Fruit fly (Drosophila melanogaster) whole organism, embryonic: ENCODE measurements around the gene CG9837.
A peak's percentile ranks its signal among the peaks of the same experiment; 100 is the strongest.

Source experiments
- Bteb2 ChIP-seq: fragments of 200-800 bp; sonication (Bioruptor generic); optimal IDR thresholded peaks from 2 replicates; lab custom pipeline; 2016; ENCODE audit warnings: missing biosample characterization, missing genetic modification characterization
- CG10979 ChIP-seq: fragments of 200-800 bp; sonication (Bioruptor generic); optimal IDR thresholded peaks from 2 replicates; lab custom pipeline; 2018; ENCODE audit warnings: missing biosample characterization, mild to moderate bottlenecking, missing genetic modification characterization, moderate library complexity
- CG13894 ChIP-seq: fragments of 200-800 bp; sonication (Bioruptor generic); optimal IDR thresholded peaks from 3 replicates; lab custom pipeline; 2018; ENCODE audit warnings: missing biosample characterization, mild to moderate bottlenecking, missing genetic modification characterization, moderate library complexity
- CG15269 ChIP-seq: fragments of 200-800 bp; sonication (Bioruptor generic); optimal IDR thresholded peaks from 2 replicates; lab custom pipeline; 2018; ENCODE audit warnings: missing biosample characterization, mild to moderate bottlenecking, missing genetic modification characterization, moderate library complexity
- CG17361 ChIP-seq: fragments of 200-800 bp; sonication (Bioruptor generic); IDR thresholded peaks from 3 replicates; pipeline ENCODE4 v1.3.6; 2022; ENCODE audit warnings: missing biosample characterization, missing genetic modification characterization
- CG17612 ChIP-seq: fragments of 200-800 bp; sonication (Bioruptor generic); IDR thresholded peaks from 2 replicates; pipeline ENCODE4 v1.3.6; 2022; ENCODE audit warnings: missing biosample characterization, missing genetic modification characterization
- CG6254 ChIP-seq: fragments of 200-800 bp; sonication (Bioruptor generic); optimal IDR thresholded peaks from 3 replicates; lab custom pipeline; 2017; ENCODE audit warnings: mild to moderate bottlenecking, missing biosample characterization, missing genetic modification reagents, missing genetic modification characterization
- CG7556 ChIP-seq: fragments of 200-800 bp; sonication (Bioruptor generic); optimal IDR thresholded peaks from 2 replicates; lab custom pipeline; 2017; ENCODE audit warnings: missing biosample characterization, mild to moderate bottlenecking, missing genetic modification characterization
- CG7839 ChIP-seq: fragments of 200-800 bp; sonication (Bioruptor generic); optimal IDR thresholded peaks from 3 replicates; lab custom pipeline; 2018; ENCODE audit warnings: missing biosample characterization, mild to moderate bottlenecking, missing genetic modification characterization, moderate library complexity
- CG9876 ChIP-seq: fragments of 200-800 bp; sonication (Bioruptor generic); optimal IDR thresholded peaks from 2 replicates; lab custom pipeline; 2016; ENCODE audit warnings: missing biosample characterization, missing genetic modification characterization
- D ChIP-seq, 2 experiments: fragments of 200-800 bp in 1 of 2; fragments of >200 bp in 1 of 2; sonication (Bioruptor generic) in 1 of 2; optimal IDR thresholded peaks; 2 replicates in 1 of 2; 3 replicates in 1 of 2; lab custom pipeline; 2017; ENCODE audit warnings: mild to moderate bottlenecking in 1 of 2, missing biosample characterization in 1 of 2, missing genetic modification characterization in 1 of 2, missing genetic modification reagents in 1 of 2
- Dbx ChIP-seq: fragments of 200-800 bp; sonication (Bioruptor generic); IDR thresholded peaks from 3 replicates; pipeline ENCODE4 v1.3.6; 2022; ENCODE audit warnings: missing biosample characterization, missing genetic modification characterization
- Eip74EF ChIP-seq, 2 experiments: fragments of 200-800 bp in 1 of 2; fragments of >200 bp in 1 of 2; sonication (Bioruptor generic) in 1 of 2; optimal IDR thresholded peaks; 2 replicates each; lab custom pipeline; 2017 to 2019; ENCODE audit warnings: missing biosample characterization in 2 of 2, missing genetic modification characterization in 2 of 2, mild to moderate bottlenecking in 1 of 2, moderate library complexity in 1 of 2
- Ets65A ChIP-seq: fragments of 200-800 bp; sonication (Bioruptor generic); peaks from one replicate; lab custom pipeline; 2016; ENCODE audit warnings: missing biosample characterization, missing genetic modification characterization
- HLH3B ChIP-seq: fragments of 200-800 bp; sonication (Bioruptor generic); IDR thresholded peaks from 2 replicates; pipeline ENCODE4 v1.3.6; 2022; ENCODE audit warnings: missing biosample characterization, missing genetic modification characterization
- HLH54F ChIP-seq: fragments of 200-800 bp; sonication (Bioruptor generic); optimal IDR thresholded peaks from 3 replicates; lab custom pipeline; 2016; ENCODE audit warnings: missing biosample characterization, missing genetic modification characterization
- HmgZ ChIP-seq: fragments of 200-800 bp; sonication (Bioruptor generic); optimal IDR thresholded peaks from 2 replicates; lab custom pipeline; 2018; ENCODE audit warnings: missing biosample characterization, mild to moderate bottlenecking, missing genetic modification characterization
- Hr78 ChIP-seq, 2 experiments: fragments of 200-800 bp in 1 of 2; fragments of >200 bp in 1 of 2; sonication (Bioruptor generic) in 1 of 2; optimal IDR thresholded peaks; 2 replicates each; lab custom pipeline; 2017 to 2019; ENCODE audit warnings: missing biosample characterization in 2 of 2, missing genetic modification characterization in 2 of 2, mild to moderate bottlenecking in 1 of 2, moderate library complexity in 1 of 2
- Lhr ChIP-seq: fragments of 200-800 bp; sonication (Bioruptor generic); optimal IDR thresholded peaks from 3 replicates; lab custom pipeline; 2017; ENCODE audit warnings: mild to moderate bottlenecking, missing biosample characterization, missing genetic modification reagents, missing genetic modification characterization
- MESR4 ChIP-seq: fragments of 200-800 bp; sonication (Bioruptor generic); optimal IDR thresholded peaks from 2 replicates; lab custom pipeline; 2018; ENCODE audit warnings: missing biosample characterization, mild to moderate bottlenecking, missing genetic modification characterization, moderate library complexity
- Side ChIP-seq: fragments of 200-800 bp; sonication (Bioruptor generic); optimal IDR thresholded peaks from 2 replicates; lab custom pipeline; 2016; ENCODE audit warnings: missing biosample characterization, missing genetic modification characterization
- Vsx1 ChIP-seq: fragments of 200-800 bp; sonication (Bioruptor generic); optimal IDR thresholded peaks from 2 replicates; lab custom pipeline; 2017; ENCODE audit warnings: missing biosample characterization, mild to moderate bottlenecking, missing genetic modification characterization, missing genetic modification reagents
- ato ChIP-seq: fragments of 200-800 bp; sonication (Bioruptor generic); IDR thresholded peaks from 2 replicates; pipeline ENCODE4 v1.3.6; 2022; ENCODE audit warnings: missing biosample characterization, missing genetic modification characterization; ENCODE audit not compliant: partially characterized antibody
- bsh ChIP-seq, 2 experiments: fragments of 200-800 bp; sonication (Bioruptor generic); optimal IDR thresholded peaks; 2 replicates each; lab custom pipeline; 2017 to 2018; ENCODE audit warnings: mild to moderate bottlenecking in 2 of 2, missing biosample characterization in 2 of 2, missing genetic modification characterization in 2 of 2, moderate library complexity in 1 of 2
- cg ChIP-seq: fragments of 200-800 bp; sonication (Bioruptor generic); optimal IDR thresholded peaks from 3 replicates; lab custom pipeline; 2019; ENCODE audit warnings: missing biosample characterization, mild to moderate bottlenecking, missing genetic modification characterization, moderate library complexity
- chinmo ChIP-seq: fragments of 200-800 bp; sonication (Bioruptor generic); IDR thresholded peaks from 4 replicates; pipeline ENCODE4 v1.3.6; 2022; ENCODE audit warnings: missing biosample characterization, missing genetic modification characterization; ENCODE audit not compliant: partially characterized antibody
- ci ChIP-seq: fragments of 200-800 bp; sonication (Bioruptor generic); IDR thresholded peaks from 3 replicates; pipeline ENCODE4 v1.3.6; 2022; ENCODE audit warnings: missing biosample characterization, missing genetic modification characterization
- corto ChIP-seq: fragments of 200-800 bp; sonication (Bioruptor generic); optimal IDR thresholded peaks from 2 replicates; lab custom pipeline; 2016; ENCODE audit warnings: missing biosample characterization, mild to moderate bottlenecking, missing genetic modification characterization, moderate library complexity
- crol ChIP-seq: fragments of 200-800 bp; sonication (Bioruptor generic); IDR thresholded peaks from 2 replicates; pipeline ENCODE4 v1.3.6; 2022; ENCODE audit warnings: missing biosample characterization, missing genetic modification characterization
- dmrt11E ChIP-seq: fragments of 200-800 bp; sonication (Bioruptor generic); optimal IDR thresholded peaks from 3 replicates; lab custom pipeline; 2018; ENCODE audit warnings: missing biosample characterization, mild to moderate bottlenecking, missing genetic modification characterization, moderate library complexity
- gcm ChIP-seq: fragments of 200-800 bp; sonication (Bioruptor generic); optimal IDR thresholded peaks from 2 replicates; lab custom pipeline; 2019; ENCODE audit warnings: missing biosample characterization, mild to moderate bottlenecking, missing genetic modification characterization, moderate library complexity
- grn ChIP-seq: fragments of 200-800 bp; sonication (Bioruptor generic); optimal IDR thresholded peaks from 3 replicates; lab custom pipeline; 2017; ENCODE audit warnings: missing biosample characterization, missing genetic modification characterization
- kni ChIP-seq: fragments of 200-800 bp; sonication (Bioruptor generic); optimal IDR thresholded peaks from 3 replicates; lab custom pipeline; 2017; ENCODE audit warnings: mild to moderate bottlenecking, missing biosample characterization, missing genetic modification reagents, missing genetic modification characterization
- lbe ChIP-seq: fragments of 200-800 bp; sonication (Bioruptor generic); optimal IDR thresholded peaks from 2 replicates; lab custom pipeline; 2016; ENCODE audit warnings: missing biosample characterization, mild to moderate bottlenecking, missing genetic modification characterization
- mld ChIP-seq: fragments of 200-800 bp; sonication (Bioruptor generic); IDR thresholded peaks from 3 replicates; pipeline ENCODE4 v1.3.6; 2022; ENCODE audit warnings: missing biosample characterization, missing genetic modification characterization; ENCODE audit not compliant: partially characterized antibody
- otp ChIP-seq: fragments of 200-800 bp; sonication (Bioruptor generic); IDR thresholded peaks from 3 replicates; pipeline ENCODE4, ENCODE4 v1.3.6; 2022; ENCODE audit warnings: missing biosample characterization, missing genetic modification characterization
- pan ChIP-seq, 4 experiments: fragments of >200 bp in 3 of 4; fragments of 200-800 bp in 1 of 4; sonication (Bioruptor generic) in 1 of 4; optimal IDR thresholded peaks in 3 of 4; IDR thresholded peaks in 1 of 4; 2 replicates each; pipeline versions ENCODE4 v1.3.6 to Lab custom; 2017 to 2022; ENCODE audit warnings: missing biosample characterization in 2 of 4, missing genetic modification characterization in 2 of 4, mixed read lengths in 1 of 4
- pnt ChIP-seq: fragments of 200-800 bp; sonication (Bioruptor generic); optimal IDR thresholded peaks from 3 replicates; lab custom pipeline; 2016; ENCODE audit warnings: missing biosample characterization, missing genetic modification characterization
- salm ChIP-seq: fragments of 200-800 bp; sonication (Bioruptor generic); optimal IDR thresholded peaks from 2 replicates; lab custom pipeline; 2018; ENCODE audit warnings: missing biosample characterization, mild to moderate bottlenecking, missing genetic modification characterization
- sens ChIP-seq: fragments of 200-800 bp; sonication (Bioruptor generic); peaks from one replicate; lab custom pipeline; 2016; ENCODE audit warnings: missing biosample characterization, missing genetic modification characterization
- sqz ChIP-seq: fragments of 200-800 bp; sonication (Bioruptor generic); optimal IDR thresholded peaks from 3 replicates; lab custom pipeline; 2018; ENCODE audit warnings: missing biosample characterization, mild to moderate bottlenecking, missing genetic modification characterization
- trem ChIP-seq: fragments of 200-800 bp; optimal IDR thresholded peaks from 3 replicates; lab custom pipeline; 2019; ENCODE audit warnings: missing biosample characterization, mild to moderate bottlenecking, missing genetic modification characterization, moderate library complexity
- z ChIP-seq: fragments of 200-800 bp; sonication (Bioruptor generic); IDR thresholded peaks from 3 replicates; pipeline ENCODE4 v1.3.6; 2022; ENCODE audit warnings: missing biosample characterization, missing genetic modification characterization

Gene CG9837

dm6 chr3R:8857496-8858255, 44.3 kb upstream of the CG9837 start (continued):
- TF ChIP-seq D (optimal IDR thresholded peaks at IDR 0.05; lab: Kevin White, UChicago) (no peak), D (GFP tag; optimal IDR thresholded peaks at IDR 0.05; lab: Kevin White, UChicago) (no peak), CG7839 (tag; lab: Kevin White, UChicago) (no peak), CG17361 (GFP tag; lab: Robert Waterston, UW) (no peak), CG7556 (GFP tag; lab: Kevin White, UChicago) (no peak), Bteb2 (GFP tag; lab: Kevin White, UChicago) (no peak), trem (tag; lab: Kevin White, UChicago) (no peak), Ets65A (GFP tag; lab: Kevin White, UChicago) (no peak), HLH54F (GFP tag; lab: Kevin White, UChicago) (no peak), Dbx (GFP tag; lab: Robert Waterston, UW) (no peak), pnt (GFP tag; lab: Kevin White, UChicago) (no peak), CG9876 (GFP tag; lab: Kevin White, UChicago) (no peak), Eip74EF (GFP tag; optimal IDR thresholded peaks at IDR 0.05; lab: Kevin White, UChicago) (no peak), otp (GFP tag; lab: Robert Waterston, UW) (0 out of 3 replicates have a peak, but pooled peaks have one; percentile 5), dmrt11E (tag; lab: Kevin White, UChicago) (no peak), Vsx1 (GFP tag; lab: Kevin White, UChicago) (no peak), Lhr (no peak), mld (GFP tag; lab: Robert Waterston, UW) (no peak), Side (GFP tag; lab: Kevin White, UChicago) (no peak), MESR4 (GFP tag; lab: Kevin White, UChicago) (no peak), pan (optimal IDR thresholded peaks at IDR 0.05; lab: Kevin White, UChicago) (no peak), pan (GFP tag; optimal IDR thresholded peaks at IDR 0.05 in 1 of 2, IDR thresholded peaks at IDR 0.05 in 1 of 2) (no peak), kni (GFP tag; lab: Kevin White, UChicago) (peak; percentile 90), HmgZ (no peak)

- no peak for TF ChIP-seq cg (GFP tag; lab: Kevin White, UChicago)
- no peak for TF ChIP-seq CG10979 (tag; lab: Kevin White, UChicago)
- no peak for TF ChIP-seq HLH3B
- TF ChIP-seq Dbx (GFP tag; lab: Robert Waterston, UW): no peak
- TF ChIP-seq salm (tag; lab: Kevin White, UChicago): no peak
These were observed 42.9 kb upstream of the CG9837 start for dm6 chr3R:8856242-8856641.

- TF ChIP-seq bsh (GFP tag; optimal IDR thresholded peaks at IDR 0.05; lab: Kevin White, UChicago): peak in 1 of 2 experiments; percentile 48
- peak; percentile 24 for TF ChIP-seq lbe (GFP tag; lab: Kevin White, UChicago)
- peak; percentile 47 for TF ChIP-seq CG13894 (tag; lab: Kevin White, UChicago)
- peak; percentile 70 for TF ChIP-seq gcm (GFP tag; lab: Kevin White, UChicago)
- TF ChIP-seq CG17612 (GFP tag; lab: Robert Waterston, UW): no peak
- peak; percentile 52 for TF ChIP-seq sqz (GFP tag; lab: Kevin White, UChicago)
- TF ChIP-seq CG15269 (tag; lab: Kevin White, UChicago): peak; percentile 58
- TF ChIP-seq cg (GFP tag; lab: Kevin White, UChicago): peak; percentile 55
- no peak for TF ChIP-seq CG6254 (GFP tag; lab: Kevin White, UChicago)
- TF ChIP-seq z (GFP tag; lab: Robert Waterston, UW): peak; percentile 93
- no peak for TF ChIP-seq ato (GFP tag; lab: Robert Waterston, UW)
- TF ChIP-seq sens (GFP tag; lab: Kevin White, UChicago): peak; percentile 36
- peak; percentile 37 for TF ChIP-seq grn (GFP tag; lab: Kevin White, UChicago)
- 0 out of 2 replicates have a peak, but pooled peaks have one; percentile 14 for TF ChIP-seq crol
- peak in 1 of 2 experiments; percentile 69 for TF ChIP-seq Hr78 (GFP tag; optimal IDR thresholded peaks at IDR 0.05; lab: Kevin White, UChicago)
- peak; percentile 79 for TF ChIP-seq kni (GFP tag; lab: Kevin White, UChicago)
- TF ChIP-seq corto (GFP tag; lab: Kevin White, UChicago): peak; percentile 13
- 0 out of 4 replicates have a peak, but pooled peaks have one; percentile 55 for TF ChIP-seq chinmo (GFP tag; lab: Robert Waterston, UW)
- no peak for TF ChIP-seq ci (GFP tag; lab: Robert Waterston, UW)
These were observed 41.3 kb upstream of the CG9837 start for dm6 chr3R:8854619-8855206.
